Worm (Caenorhabditis elegans) whole organism, young adult: ENCODE results near the gene R53.8.
A peak's percentile ranks its signal among the peaks of the same experiment; 100 is the strongest.

Experiments
- F55B11.4 ChIP-seq: sonication (generic microtip); optimal IDR thresholded peaks from 2 replicates; lab custom pipeline; 2016; ENCODE audit warnings: missing compliant biosample characterization, missing genetic modification characterization, borderline replicate concordance; ENCODE audit not compliant: insufficient read depth
- F57A8.1 ChIP-seq: fragments of 200-800 bp; sonication (Bioruptor generic); optimal IDR thresholded peaks from 2 replicates; lab custom pipeline; 2018; ENCODE audit warnings: mild to moderate bottlenecking, missing genetic modification characterization, moderate library complexity, missing compliant biosample characterization
- ama-1 ChIP-seq, 3 experiments: fragments of 150-350 bp in 1 of 3; sonication (generic microtip) in 2 of 3; optimal IDR thresholded peaks; 2 replicates each; lab custom pipeline; 2014 to 2018; ENCODE audit warnings: missing biosample characterization in 2 of 3, missing genetic modification characterization in 2 of 3, missing genetic modification reagents in 2 of 3
- efl-1 ChIP-seq: fragments of 150-350 bp; optimal IDR thresholded peaks from 2 replicates; lab custom pipeline; 2014; ENCODE audit warnings: missing biosample characterization, missing genetic modification reagents, missing genetic modification characterization
- him-1 ChIP-seq: sonication (generic microtip); optimal IDR thresholded peaks from 2 replicates; lab custom pipeline; 2016; ENCODE audit warnings: missing genotype, missing genetic modification reagents, missing genetic modification characterization, missing compliant biosample characterization
- lin-35 ChIP-seq, 3 experiments: fragments of 150-350 bp in 2 of 3; sonication (generic microtip) in 1 of 3; optimal IDR thresholded peaks; 2 replicates each; lab custom pipeline; 2014 to 2018; ENCODE audit warnings: missing biosample characterization in 3 of 3, missing genetic modification characterization in 3 of 3, missing genetic modification reagents in 3 of 3
- lir-1 ChIP-seq: fragments of 200-800 bp; sonication (Bioruptor generic); conservative IDR thresholded peaks from 2 replicates; pipeline ENCODE4 v1.3.6; 2022; ENCODE audit warnings: missing genetic modification reagents, missing genetic modification characterization, missing compliant biosample characterization

- TF ChIP-seq F55B11.4, result no peak
- TF ChIP-seq efl-1 (GFP tag; lab: Kevin White, UChicago), result no peak
- no peak for TF ChIP-seq him-1 (tag; lab: Kevin White, UChicago)
- TF ChIP-seq ama-1 (optimal IDR thresholded peaks at IDR 0.05; lab: Kevin White, UChicago), result peak; percentile 90
- no peak for TF ChIP-seq ama-1 (GFP tag; optimal IDR thresholded peaks at IDR 0.05; lab: Kevin White, UChicago)
- 0 out of 2 replicates have a peak, but pooled peaks have one; percentile 9 for TF ChIP-seq lir-1 (GFP tag; lab: Robert Waterston, UW)
- TF ChIP-seq lin-35 (GFP tag; optimal IDR thresholded peaks at IDR 0.05; lab: Kevin White, UChicago), result peak in 1 of 3 experiments; percentile 25
- TF ChIP-seq F57A8.1, result no peak
Observed at ce11 chrII:9937611-9938010, 38.9 kb upstream of the R53.8 start.
